Fruit fly (Drosophila melanogaster): ENCODE data around the gene AkhR.

DNA sequence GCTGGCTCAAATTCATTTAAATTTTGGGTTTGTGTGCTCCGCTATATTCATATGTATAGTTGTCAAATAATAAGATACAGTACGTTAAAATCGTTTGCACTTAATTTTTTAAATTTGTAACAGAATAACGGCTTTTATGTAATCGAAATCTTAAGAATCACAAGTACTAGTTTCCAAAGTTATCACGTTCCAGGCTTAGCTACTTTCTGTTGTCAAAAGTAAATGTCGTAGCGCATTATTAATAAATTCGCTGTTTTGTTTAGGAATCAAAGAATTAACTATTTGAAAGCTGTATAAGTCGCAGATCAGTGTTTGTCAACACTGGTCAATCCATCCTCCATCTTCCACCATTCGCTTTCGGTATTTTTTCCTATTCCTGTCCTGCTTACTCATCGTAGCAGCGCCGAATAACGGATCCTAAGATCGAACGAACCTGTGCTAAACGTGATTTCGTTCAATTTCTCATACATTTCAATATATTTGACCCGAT, 52.4 kb downstream of the AkhR start, which contains the start of the genes CG13771, CG34310 and cup:
- TF ChIP-seq CG6854 (GFP tag; optimal IDR thresholded peaks at IDR 0.05) (no peak), ss (GFP tag; optimal IDR thresholded peaks at IDR 0.05) (no peak), Hr4 (GFP tag; optimal IDR thresholded peaks at IDR 0.05) (no peak), Blimp-1 (GFP tag; optimal IDR thresholded peaks at IDR 0.05) (no peak)
